Worm (Caenorhabditis elegans) whole organism, young adult: Measurements from ENCODE around the gene F38A5.8.

Experiments used
- B0019.2 ChIP-seq: fragments of 200-800 bp; sonication (Bioruptor generic); conservative IDR thresholded peaks from 2 replicates; pipeline ENCODE4 v1.3.6; 2022; ENCODE audit warnings: missing genetic modification reagents, missing genetic modification characterization, missing compliant biosample characterization
- B0035.1 ChIP-seq: sonication (generic microtip); optimal IDR thresholded peaks from 2 replicates; lab custom pipeline; 2016; ENCODE audit warnings: missing genetic modification characterization, mild to moderate bottlenecking, missing compliant biosample characterization, missing genotype, missing genetic modification reagents
- D2030.7 ChIP-seq: fragments of 200-800 bp; sonication (Bioruptor generic); IDR thresholded peaks from 2 replicates; pipeline ENCODE4 v1.3.6; 2022; ENCODE audit warnings: missing genetic modification reagents, missing genetic modification characterization, missing compliant biosample characterization
- F10E7.11 ChIP-seq: sonication (generic microtip); optimal IDR thresholded peaks from 2 replicates; lab custom pipeline; 2017; ENCODE audit warnings: mild to moderate bottlenecking, missing genetic modification characterization, moderate library complexity, missing compliant biosample characterization
- F22D6.2 ChIP-seq: sonication (generic microtip); optimal IDR thresholded peaks from 2 replicates; lab custom pipeline; 2016; ENCODE audit warnings: mild to moderate bottlenecking, missing genetic modification characterization, missing compliant biosample characterization
- F39B2.1 ChIP-seq: fragments of 200-800 bp; sonication (Bioruptor generic); IDR thresholded peaks from 2 replicates; pipeline ENCODE4 v1.3.6; 2022; ENCODE audit warnings: missing genetic modification reagents, missing genetic modification characterization, missing compliant biosample characterization
- F49E8.2 ChIP-seq: sonication (generic microtip); optimal IDR thresholded peaks from 3 replicates; lab custom pipeline; 2017; ENCODE audit warnings: missing genetic modification characterization, mild to moderate bottlenecking, missing compliant biosample characterization, antibody characterized with exemption, moderate library complexity; ENCODE audit not compliant: insufficient read depth
- K11D2.4 ChIP-seq: fragments of 200-800 bp; sonication (Bioruptor generic); IDR thresholded peaks from 2 replicates; pipeline ENCODE4 v1.3.6; 2022; ENCODE audit warnings: missing genetic modification reagents, missing genetic modification characterization, missing compliant biosample characterization
- Y53F4B.3 ChIP-seq: fragments of 200-800 bp; sonication (Bioruptor generic); IDR thresholded peaks from 2 replicates; pipeline ENCODE4 v1.3.6; 2022; ENCODE audit warnings: missing genetic modification reagents, missing genetic modification characterization, missing compliant biosample characterization
- Y53G8AR.9 ChIP-seq: fragments of 200-800 bp; sonication (Bioruptor generic); conservative IDR thresholded peaks from 2 replicates; pipeline ENCODE4 v1.3.6; 2022; ENCODE audit warnings: missing genetic modification reagents, missing genetic modification characterization, missing compliant biosample characterization
- aptf-2 ChIP-seq: fragments of 200-800 bp; sonication (Bioruptor generic); conservative IDR thresholded peaks from 2 replicates; pipeline ENCODE4 v1.3.6; 2022; ENCODE audit warnings: missing genetic modification reagents, missing genetic modification characterization, missing compliant biosample characterization
- attf-3 ChIP-seq: fragments of 200-800 bp; sonication (Bioruptor generic); conservative IDR thresholded peaks from 2 replicates; pipeline ENCODE4 v1.3.6; 2022; ENCODE audit warnings: missing genetic modification reagents, missing genetic modification characterization, missing compliant biosample characterization
- attf-5 ChIP-seq: fragments of 200-800 bp; sonication (Bioruptor generic); optimal IDR thresholded peaks from 2 replicates; lab custom pipeline; 2018; ENCODE audit warnings: mild to moderate bottlenecking, missing genetic modification characterization, missing compliant biosample characterization
- attf-6 ChIP-seq: fragments of 200-800 bp; sonication (Bioruptor generic); IDR thresholded peaks from 2 replicates; pipeline ENCODE4 v1.3.6; 2022; ENCODE audit warnings: missing genetic modification reagents, missing genetic modification characterization, missing compliant biosample characterization
- bed-1 ChIP-seq: fragments of 200-800 bp; sonication (Bioruptor generic); IDR thresholded peaks from 2 replicates; pipeline ENCODE4 v1.3.6; 2022; ENCODE audit warnings: missing genetic modification reagents, missing genetic modification characterization, missing compliant biosample characterization
- bed-2 ChIP-seq: fragments of 200-800 bp; sonication (Bioruptor generic); IDR thresholded peaks from 2 replicates; pipeline ENCODE4 v1.3.6; 2022; ENCODE audit warnings: missing genetic modification reagents, missing genetic modification characterization, missing compliant biosample characterization
- ccch-3 ChIP-seq: fragments of 200-800 bp; sonication (Bioruptor generic); optimal IDR thresholded peaks from 2 replicates; lab custom pipeline; 2018; ENCODE audit warnings: mild to moderate bottlenecking, missing genetic modification characterization, missing compliant biosample characterization
- cebp-1 ChIP-seq, 2 experiments: fragments of 200-800 bp in 1 of 2; sonication (Bioruptor generic) in 1 of 2; sonication (generic microtip) in 1 of 2; IDR thresholded peaks in 1 of 2; optimal IDR thresholded peaks in 1 of 2; 2 replicates each; pipeline versions ENCODE4 v1.3.6 to Lab custom; 2017 to 2022; ENCODE audit warnings: missing compliant biosample characterization in 2 of 2, missing genetic modification characterization in 2 of 2, mild to moderate bottlenecking in 1 of 2, missing genetic modification reagents in 1 of 2, moderate library complexity in 1 of 2
- dpff-1 ChIP-seq: sonication (generic microtip); optimal IDR thresholded peaks from 2 replicates; lab custom pipeline; 2017; ENCODE audit warnings: mild to moderate bottlenecking, missing genetic modification characterization, missing compliant biosample characterization
- dpl-1 ChIP-seq: fragments of 150-350 bp; optimal IDR thresholded peaks from 2 replicates; lab custom pipeline; 2014; ENCODE audit warnings: missing biosample characterization, missing genetic modification reagents, missing genetic modification characterization
- efl-1 ChIP-seq: fragments of 150-350 bp; optimal IDR thresholded peaks from 2 replicates; lab custom pipeline; 2014; ENCODE audit warnings: missing biosample characterization, missing genetic modification reagents, missing genetic modification characterization
- egl-18 ChIP-seq: fragments of 200-800 bp; sonication (Bioruptor generic); IDR thresholded peaks from 2 replicates; pipeline ENCODE4 v1.3.6; 2022; ENCODE audit warnings: missing genetic modification reagents, missing genetic modification characterization, missing compliant biosample characterization
- ets-4 ChIP-seq: fragments of 200-800 bp; sonication (Bioruptor generic); optimal IDR thresholded peaks from 2 replicates; lab custom pipeline; 2018; ENCODE audit warnings: mild to moderate bottlenecking, missing genetic modification characterization, missing compliant biosample characterization
- him-1 ChIP-seq: sonication (generic microtip); optimal IDR thresholded peaks from 2 replicates; lab custom pipeline; 2016; ENCODE audit warnings: missing genotype, missing genetic modification reagents, missing genetic modification characterization, missing compliant biosample characterization
- hlh-12 ChIP-seq: sonication (generic microtip); optimal IDR thresholded peaks from 2 replicates; lab custom pipeline; 2016; ENCODE audit warnings: missing genetic modification characterization, missing compliant biosample characterization
- hlh-26 ChIP-seq: fragments of 200-800 bp; sonication (Bioruptor generic); conservative IDR thresholded peaks from 2 replicates; pipeline ENCODE4 v1.3.6; 2022; ENCODE audit warnings: missing genetic modification reagents, missing genetic modification characterization, missing compliant biosample characterization
- hsf-1 ChIP-seq: fragments of 200-800 bp; sonication (Bioruptor generic); IDR thresholded peaks from 2 replicates; pipeline ENCODE4 v1.3.6; 2022; ENCODE audit warnings: missing genetic modification reagents, missing genetic modification characterization, missing compliant biosample characterization
- lin-26 ChIP-seq: fragments of 200-800 bp; sonication (Bioruptor generic); IDR thresholded peaks from 2 replicates; pipeline ENCODE4 v1.3.6; 2022; ENCODE audit warnings: missing genetic modification reagents, missing genetic modification characterization, missing compliant biosample characterization
- lin-35 ChIP-seq, 3 experiments: fragments of 150-350 bp in 2 of 3; sonication (generic microtip) in 1 of 3; optimal IDR thresholded peaks; 2 replicates each; lab custom pipeline; 2014 to 2018; ENCODE audit warnings: missing biosample characterization in 3 of 3, missing genetic modification characterization in 3 of 3, missing genetic modification reagents in 3 of 3
- lin-54 ChIP-seq: fragments of 200-800 bp; sonication (Bioruptor generic); optimal IDR thresholded peaks from 2 replicates; lab custom pipeline; 2018; ENCODE audit warnings: mild to moderate bottlenecking, missing genetic modification characterization, missing compliant biosample characterization
- lsy-27 ChIP-seq: sonication (generic microtip); optimal IDR thresholded peaks from 2 replicates; lab custom pipeline; 2017; ENCODE audit warnings: missing genetic modification characterization, mild to moderate bottlenecking, missing compliant biosample characterization, antibody characterized with exemption, missing genotype, borderline replicate concordance; ENCODE audit not compliant: insufficient read depth
- madf-10 ChIP-seq: sonication (generic microtip); optimal IDR thresholded peaks from 2 replicates; lab custom pipeline; 2016; ENCODE audit warnings: mild to moderate bottlenecking, missing genetic modification characterization, missing compliant biosample characterization
- madf-6 ChIP-seq: fragments of 200-800 bp; sonication (Bioruptor generic); IDR thresholded peaks from 2 replicates; pipeline ENCODE4 v1.3.6; 2022; ENCODE audit warnings: missing genetic modification reagents, missing genetic modification characterization, missing compliant biosample characterization
- madf-8 ChIP-seq: fragments of 200-800 bp; sonication (Bioruptor generic); conservative IDR thresholded peaks from 2 replicates; pipeline ENCODE4 v1.3.6; 2022; ENCODE audit warnings: missing genetic modification reagents, missing genetic modification characterization, missing compliant biosample characterization
- mel-28 ChIP-seq: sonication (generic microtip); optimal IDR thresholded peaks from 2 replicates; lab custom pipeline; 2016; ENCODE audit warnings: borderline replicate concordance, mild to moderate bottlenecking, missing genetic modification characterization, missing compliant biosample characterization
- mxl-1 ChIP-seq: sonication (generic microtip); optimal IDR thresholded peaks from 2 replicates; lab custom pipeline; 2016; ENCODE audit warnings: missing genetic modification characterization, missing compliant biosample characterization
- nhr-120 ChIP-seq: fragments of 200-800 bp; sonication (Bioruptor generic); IDR thresholded peaks from 2 replicates; pipeline ENCODE4 v1.3.6; 2022; ENCODE audit warnings: missing genetic modification characterization, missing compliant biosample characterization
- nhr-179 ChIP-seq: sonication (generic microtip); optimal IDR thresholded peaks from 2 replicates; lab custom pipeline; 2016; ENCODE audit warnings: mild to moderate bottlenecking, missing genetic modification characterization, missing compliant biosample characterization
- rec-8 ChIP-seq, 2 experiments: sonication (generic microtip); optimal IDR thresholded peaks; 2 replicates each; lab custom pipeline; 2016; ENCODE audit warnings: mild to moderate bottlenecking in 2 of 2, missing genetic modification characterization in 2 of 2, missing genetic modification reagents in 2 of 2, missing genotype in 2 of 2, missing biosample characterization in 1 of 2, missing compliant biosample characterization in 1 of 2, moderate library complexity in 1 of 2
- rpc-1 ChIP-seq, 2 experiments: fragments of 150-350 bp in 1 of 2; sonication (generic microtip) in 1 of 2; optimal IDR thresholded peaks; 2 replicates each; lab custom pipeline; 2014 to 2018; ENCODE audit warnings: missing biosample characterization in 1 of 2, missing genetic modification characterization in 1 of 2, missing genetic modification reagents in 1 of 2, missing genotype in 1 of 2
- snpc-4 ChIP-seq, 5 experiments: fragments of 150-350 bp in 1 of 5; sonication (generic microtip) in 4 of 5; optimal IDR thresholded peaks; 2 replicates each; lab custom pipeline; 2014 to 2018; ENCODE audit warnings: missing genetic modification characterization in 5 of 5, missing biosample characterization in 3 of 5, antibody characterized with exemption in 2 of 5, mild to moderate bottlenecking in 2 of 5, missing compliant biosample characterization in 2 of 5, missing genotype in 2 of 5, moderate library complexity in 2 of 5, missing genetic modification reagents in 1 of 5
- tbp1 ChIP-seq: fragments of 200-800 bp; sonication (Bioruptor generic); optimal IDR thresholded peaks from 2 replicates; lab custom pipeline; 2018; ENCODE audit warnings: mild to moderate bottlenecking, missing genetic modification characterization, missing compliant biosample characterization
- ztf-25 ChIP-seq: fragments of 200-800 bp; sonication (Bioruptor generic); IDR thresholded peaks from 2 replicates; pipeline ENCODE4 v1.3.6; 2022; ENCODE audit warnings: missing genetic modification reagents, missing genetic modification characterization, missing compliant biosample characterization
- ztf-26 ChIP-seq: sonication (generic microtip); optimal IDR thresholded peaks from 2 replicates; lab custom pipeline; 2017; ENCODE audit warnings: missing genetic modification characterization, missing compliant biosample characterization
- ztf-3 ChIP-seq: fragments of 200-800 bp; sonication (Bioruptor generic); optimal IDR thresholded peaks from 2 replicates; lab custom pipeline; 2018; ENCODE audit warnings: mild to moderate bottlenecking, missing genetic modification characterization, missing compliant biosample characterization

F38A5.8 gene

ce11 chrIV:6631704-6632272 is 32.2 kb downstream of the F38A5.8 start, which contains the start of the genes cest-5.1 and C01B10.9 (continued):
- peak; percentile 58; the same call in 1 of the 2 replicates for TF ChIP-seq attf-3 (GFP tag; lab: Robert Waterston, UW)
- no peak for TF ChIP-seq mxl-1
- TF ChIP-seq F39B2.1 (GFP tag; lab: Robert Waterston, UW): 0 out of 2 replicates have a peak, but pooled peaks have one; percentile 47
- peak; percentile 40 for TF ChIP-seq snpc-4 (GFP tag; optimal IDR thresholded peaks at IDR 0.05; lab: Kevin White, UChicago)
- peak; percentile 50 to 84 (median 73) for TF ChIP-seq snpc-4 (tag; optimal IDR thresholded peaks at IDR 0.05; lab: Kevin White, UChicago)
- no peak for TF ChIP-seq B0019.2 (GFP tag; lab: Robert Waterston, UW)
- peak; percentile 90 for TF ChIP-seq lin-54 (GFP tag; lab: Kevin White, UChicago)
- peak in 2 of 3 experiments; percentile 18 to 86 for TF ChIP-seq lin-35 (GFP tag; optimal IDR thresholded peaks at IDR 0.05; lab: Kevin White, UChicago)
- no peak for TF ChIP-seq rpc-1 (optimal IDR thresholded peaks at IDR 0.05; lab: Kevin White, UChicago)
- no peak for TF ChIP-seq rpc-1 (tag; optimal IDR thresholded peaks at IDR 0.05; lab: Kevin White, UChicago)
- no peak for TF ChIP-seq nhr-179 (tag; lab: Kevin White, UChicago)
- TF ChIP-seq madf-8 (GFP tag; lab: Robert Waterston, UW): no peak
- TF ChIP-seq nhr-120: no peak
- no peak for TF ChIP-seq Y53G8AR.9 (GFP tag; lab: Robert Waterston, UW)
- no peak for TF ChIP-seq ztf-3 (GFP tag; lab: Kevin White, UChicago)
- TF ChIP-seq dpff-1 (tag; lab: Kevin White, UChicago): no peak
- TF ChIP-seq dpl-1: peak; percentile 76
- no peak for TF ChIP-seq ets-4
- TF ChIP-seq madf-10: peak; percentile 0
- TF ChIP-seq hsf-1 (GFP tag; lab: Robert Waterston, UW): no peak
- TF ChIP-seq K11D2.4: no peak
- TF ChIP-seq bed-2 (GFP tag; lab: Robert Waterston, UW): peak; percentile 64; the same call in 1 of the 2 replicates
- no peak for TF ChIP-seq ztf-25 (GFP tag; lab: Robert Waterston, UW)
- TF ChIP-seq hlh-12 (tag; lab: Kevin White, UChicago): no peak
- TF ChIP-seq D2030.7 (GFP tag; lab: Robert Waterston, UW): peak; percentile 37; the same call in 1 of the 2 replicates
- TF ChIP-seq B0035.1: no peak
- no peak for TF ChIP-seq F10E7.11
- TF ChIP-seq him-1: no peak
- no peak for TF ChIP-seq lin-26 (GFP tag; lab: Robert Waterston, UW)
- no peak for TF ChIP-seq F49E8.2
- TF ChIP-seq F22D6.2: no peak
- TF ChIP-seq ztf-26 (tag; lab: Kevin White, UChicago): no peak
- TF ChIP-seq madf-6 (GFP tag; lab: Robert Waterston, UW): no peak
- peak; percentile 49; the same call in 1 of the 2 replicates for TF ChIP-seq aptf-2
- TF ChIP-seq cebp-1 (GFP tag; IDR thresholded peaks at IDR 0.05; lab: Robert Waterston, UW): no peak; the same call in 1 of the 2 replicates
- TF ChIP-seq cebp-1 (tag; optimal IDR thresholded peaks at IDR 0.05; lab: Kevin White, UChicago): no peak
- no peak for TF ChIP-seq hlh-26 (GFP tag; lab: Robert Waterston, UW)
- TF ChIP-seq attf-5: no peak
- TF ChIP-seq ccch-3 (GFP tag; lab: Kevin White, UChicago): no peak
- no peak for TF ChIP-seq rec-8 (tag; optimal IDR thresholded peaks at IDR 0.05; lab: Kevin White, UChicago)
- TF ChIP-seq lsy-27 (tag; lab: Kevin White, UChicago): no peak
- no peak for TF ChIP-seq Y53F4B.3 (GFP tag; lab: Robert Waterston, UW)
- no peak for TF ChIP-seq mel-28 (tag; lab: Kevin White, UChicago)
- no peak for TF ChIP-seq bed-1 (GFP tag; lab: Robert Waterston, UW)
- TF ChIP-seq attf-6 (GFP tag; lab: Robert Waterston, UW): peak; percentile 53; the same call in 1 of the 2 replicates
- peak; percentile 72 for TF ChIP-seq efl-1 (GFP tag; lab: Kevin White, UChicago)
- no peak for TF ChIP-seq egl-18 (GFP tag; lab: Robert Waterston, UW)
- TF ChIP-seq tbp1: peak; percentile 47
